Worm (Caenorhabditis elegans) whole organism, young adult: ENCODE data around the gene R05A10.3.

Source experiments
- F33H1.4 ChIP-seq: fragments of 200-800 bp; sonication (Bioruptor generic); IDR thresholded peaks from 2 replicates; pipeline ENCODE4 v1.3.6; 2022; ENCODE audit warnings: missing genetic modification reagents, missing genetic modification characterization, missing compliant biosample characterization
- T07F8.4 ChIP-seq: sonication (generic microtip); optimal IDR thresholded peaks from 2 replicates; lab custom pipeline; 2016; ENCODE audit warnings: mild to moderate bottlenecking, missing genetic modification characterization, moderate library complexity, missing compliant biosample characterization
- T26A5.8 ChIP-seq: sonication (generic microtip); optimal IDR thresholded peaks from 2 replicates; lab custom pipeline; 2016; ENCODE audit warnings: missing genetic modification characterization, missing compliant biosample characterization
- athp-1 ChIP-seq: sonication (generic microtip); optimal IDR thresholded peaks from 2 replicates; lab custom pipeline; 2017; ENCODE audit warnings: mild to moderate bottlenecking, missing genetic modification characterization, missing compliant biosample characterization
- bed-1 ChIP-seq: fragments of 200-800 bp; sonication (Bioruptor generic); IDR thresholded peaks from 2 replicates; pipeline ENCODE4 v1.3.6; 2022; ENCODE audit warnings: missing genetic modification reagents, missing genetic modification characterization, missing compliant biosample characterization
- ceh-40 ChIP-seq: fragments of 200-800 bp; sonication (Bioruptor generic); IDR thresholded peaks from 2 replicates; pipeline ENCODE4 v1.3.6; 2022; ENCODE audit warnings: missing genetic modification characterization, missing compliant biosample characterization
- efl-1 ChIP-seq: fragments of 150-350 bp; optimal IDR thresholded peaks from 2 replicates; lab custom pipeline; 2014; ENCODE audit warnings: missing biosample characterization, missing genetic modification reagents, missing genetic modification characterization
- madf-6 ChIP-seq: fragments of 200-800 bp; sonication (Bioruptor generic); IDR thresholded peaks from 2 replicates; pipeline ENCODE4 v1.3.6; 2022; ENCODE audit warnings: missing genetic modification reagents, missing genetic modification characterization, missing compliant biosample characterization
- unc-62 ChIP-seq: fragments of 150-350 bp; optimal IDR thresholded peaks from 2 replicates; lab custom pipeline; 2014; ENCODE audit warnings: missing biosample characterization, missing genetic modification reagents, missing genetic modification characterization

- TF ChIP-seq efl-1 (no peak), F33H1.4 (GFP tag; lab: Robert Waterston, UW) (no peak), T07F8.4 (tag; lab: Kevin White, UChicago) (no peak), unc-62 (no peak), athp-1 (no peak), bed-1 (no peak), madf-6 (GFP tag; lab: Robert Waterston, UW) (no peak), ceh-40 (no peak), T26A5.8 (tag; lab: Kevin White, UChicago) (no peak)
Observed at ce11 chrIV:14177058-14177457, 785 bp upstream of the R05A10.3 start, which contains the start of gene R05A10.2.
